Worm (Caenorhabditis elegans) whole organism, late embryonic: ENCODE results near the gene C47E12.10.

Experiments used
- C08G9.2 ChIP-seq: sonication (generic microtip); optimal IDR thresholded peaks from 2 replicates; lab custom pipeline; 2016; ENCODE audit warnings: mild to moderate bottlenecking, missing genetic modification characterization, moderate library complexity, missing compliant biosample characterization
- K02D7.2 ChIP-seq: sonication (generic microtip); optimal IDR thresholded peaks from 2 replicates; lab custom pipeline; 2017; ENCODE audit warnings: mild to moderate bottlenecking, missing genetic modification characterization, missing compliant biosample characterization
- K09A11.1 ChIP-seq: sonication (generic microtip); optimal IDR thresholded peaks from 2 replicates; lab custom pipeline; 2017; ENCODE audit warnings: antibody characterized with exemption, mild to moderate bottlenecking, missing genetic modification characterization, missing compliant biosample characterization; ENCODE audit not compliant: insufficient read depth
- T23F11.4 ChIP-seq: fragments of 200-800 bp; sonication (Bioruptor generic); optimal IDR thresholded peaks from 2 replicates; lab custom pipeline; 2018; ENCODE audit warnings: mild to moderate bottlenecking, missing genetic modification characterization, missing compliant biosample characterization
- ahr-1 ChIP-seq: sonication (generic microtip); optimal IDR thresholded peaks from 2 replicates; lab custom pipeline; 2016; ENCODE audit warnings: missing genetic modification characterization, missing compliant biosample characterization
- ama-1 ChIP-seq: fragments of 150-350 bp; optimal IDR thresholded peaks from 2 replicates; lab custom pipeline; 2014
- ceh-19 ChIP-seq: fragments of 200-800 bp; sonication (Bioruptor generic); optimal IDR thresholded peaks from 2 replicates; lab custom pipeline; 2018; ENCODE audit warnings: mild to moderate bottlenecking, missing genetic modification characterization, missing compliant biosample characterization
- ceh-22 ChIP-seq: sonication (generic microtip); optimal IDR thresholded peaks from 2 replicates; lab custom pipeline; 2017; ENCODE audit warnings: missing biosample characterization, missing genetic modification characterization
- ceh-24 ChIP-seq: sonication (generic microtip); optimal IDR thresholded peaks from 2 replicates; lab custom pipeline; 2016; ENCODE audit warnings: mild to moderate bottlenecking, missing genetic modification characterization, missing compliant biosample characterization
- ceh-31 ChIP-seq: sonication (generic microtip); optimal IDR thresholded peaks from 2 replicates; lab custom pipeline; 2016; ENCODE audit warnings: missing genetic modification characterization, missing compliant biosample characterization
- ceh-45 ChIP-seq: fragments of 200-800 bp; sonication (Bioruptor generic); IDR thresholded peaks from 2 replicates; pipeline ENCODE4 v1.3.6; 2022; ENCODE audit warnings: missing genetic modification reagents, missing genetic modification characterization, missing compliant biosample characterization
- ceh-6 ChIP-seq: fragments of 200-800 bp; sonication (Bioruptor generic); optimal IDR thresholded peaks from 2 replicates; lab custom pipeline; 2018; ENCODE audit warnings: mild to moderate bottlenecking, missing genetic modification characterization, missing compliant biosample characterization
- che-1 ChIP-seq: sonication (generic microtip); optimal IDR thresholded peaks from 2 replicates; lab custom pipeline; 2016; ENCODE audit warnings: mild to moderate bottlenecking, missing genetic modification characterization, missing compliant biosample characterization
- dve-1 ChIP-seq: sonication (generic microtip); optimal IDR thresholded peaks from 2 replicates; lab custom pipeline; 2017; ENCODE audit warnings: antibody characterized with exemption, mild to moderate bottlenecking, missing genetic modification characterization, missing compliant biosample characterization
- elt-2 ChIP-seq: sonication (generic microtip); optimal IDR thresholded peaks from 2 replicates; lab custom pipeline; 2016; ENCODE audit warnings: missing genetic modification reagents, missing genetic modification characterization, missing compliant biosample characterization
- ets-4 ChIP-seq: sonication (generic microtip); optimal IDR thresholded peaks from 2 replicates; lab custom pipeline; 2016; ENCODE audit warnings: missing genetic modification characterization, missing compliant biosample characterization
- fax-1 ChIP-seq: sonication (generic microtip); optimal IDR thresholded peaks from 2 replicates; lab custom pipeline; 2016; ENCODE audit warnings: missing genotype, missing genetic modification characterization, missing compliant biosample characterization
- fkh-6 ChIP-seq: sonication (generic microtip); optimal IDR thresholded peaks from 2 replicates; lab custom pipeline; 2016; ENCODE audit warnings: missing genetic modification characterization, missing compliant biosample characterization
- gmeb-2 ChIP-seq: sonication (generic microtip); optimal IDR thresholded peaks from 2 replicates; lab custom pipeline; 2016; ENCODE audit warnings: missing genetic modification characterization, inconsistent platforms, missing compliant biosample characterization
- hlh-13 ChIP-seq: fragments of 200-800 bp; sonication (Bioruptor generic); optimal IDR thresholded peaks from 2 replicates; lab custom pipeline; 2018; ENCODE audit warnings: mild to moderate bottlenecking, missing genetic modification characterization, missing compliant biosample characterization
- hlh-15 ChIP-seq: sonication (generic microtip); optimal IDR thresholded peaks from 2 replicates; lab custom pipeline; 2016; ENCODE audit warnings: missing genetic modification characterization, missing compliant biosample characterization
- hlh-30 ChIP-seq: sonication (generic microtip); optimal IDR thresholded peaks from 2 replicates; lab custom pipeline; 2017; ENCODE audit warnings: antibody characterized with exemption, missing genetic modification characterization, missing compliant biosample characterization; ENCODE audit not compliant: insufficient read depth
- hlh-8 ChIP-seq: sonication (generic microtip); optimal IDR thresholded peaks from 2 replicates; lab custom pipeline; 2016; ENCODE audit warnings: missing genotype, missing genetic modification characterization, missing compliant biosample characterization
- lim-6 ChIP-seq: sonication (generic microtip); optimal IDR thresholded peaks from 2 replicates; lab custom pipeline; 2016; ENCODE audit warnings: missing genetic modification characterization, missing compliant biosample characterization
- madf-2 ChIP-seq: sonication (generic microtip); optimal IDR thresholded peaks from 2 replicates; lab custom pipeline; 2017; ENCODE audit warnings: missing genetic modification characterization, missing compliant biosample characterization
- nfya-1 ChIP-seq: sonication (generic microtip); optimal IDR thresholded peaks from 2 replicates; lab custom pipeline; 2017; ENCODE audit warnings: missing genetic modification characterization, mild to moderate bottlenecking, missing compliant biosample characterization, antibody characterized with exemption, moderate library complexity
- nhr-232 ChIP-seq: sonication (generic microtip); optimal IDR thresholded peaks from 2 replicates; lab custom pipeline; 2016; ENCODE audit warnings: missing genetic modification characterization, missing compliant biosample characterization
- npax-4 ChIP-seq: sonication (generic microtip); optimal IDR thresholded peaks from 2 replicates; lab custom pipeline; 2016; ENCODE audit warnings: missing genetic modification characterization, missing compliant biosample characterization
- odd-2 ChIP-seq: sonication (generic microtip); optimal IDR thresholded peaks from 2 replicates; lab custom pipeline; 2017; ENCODE audit warnings: antibody characterized with exemption, mild to moderate bottlenecking, missing genetic modification characterization, missing compliant biosample characterization
- pag-3 ChIP-seq: sonication (generic microtip); optimal IDR thresholded peaks from 2 replicates; lab custom pipeline; 2016; ENCODE audit warnings: missing compliant biosample characterization, missing genetic modification characterization, borderline replicate concordance
- pat-9 ChIP-seq: fragments of 200-800 bp; sonication (Bioruptor generic); optimal IDR thresholded peaks from 2 replicates; lab custom pipeline; 2018; ENCODE audit warnings: mild to moderate bottlenecking, missing genetic modification characterization, moderate library complexity, missing compliant biosample characterization
- pha-2 ChIP-seq: sonication (generic microtip); optimal IDR thresholded peaks from 2 replicates; lab custom pipeline; 2017; ENCODE audit warnings: mild to moderate bottlenecking, missing genetic modification characterization, missing compliant biosample characterization
- pha-4 ChIP-seq: fragments of 150-350 bp; optimal IDR thresholded peaks from 2 replicates; lab custom pipeline; 2018; ENCODE audit warnings: missing biosample characterization, missing genetic modification reagents, missing genetic modification characterization
- pqm-1 ChIP-seq: sonication (generic microtip); optimal IDR thresholded peaks from 2 replicates; lab custom pipeline; 2016; ENCODE audit warnings: missing genetic modification characterization, missing compliant biosample characterization
- pros-1 ChIP-seq: fragments of 150-350 bp; optimal IDR thresholded peaks from 2 replicates; lab custom pipeline; 2014; ENCODE audit warnings: missing biosample characterization, missing genetic modification reagents, missing genetic modification characterization
- sdc-2 ChIP-seq: sonication (generic microtip); optimal IDR thresholded peaks from 2 replicates; lab custom pipeline; 2016; ENCODE audit warnings: missing genotype, missing genetic modification characterization, missing compliant biosample characterization
- sox-4 ChIP-seq: sonication (generic microtip); optimal IDR thresholded peaks from 2 replicates; lab custom pipeline; 2017; ENCODE audit warnings: mild to moderate bottlenecking, missing genetic modification characterization, inconsistent platforms, missing compliant biosample characterization
- syd-9 ChIP-seq: sonication (generic microtip); optimal IDR thresholded peaks from 2 replicates; lab custom pipeline; 2016; ENCODE audit warnings: mild to moderate bottlenecking, missing genetic modification characterization, moderate library complexity, missing compliant biosample characterization
- ttx-3 ChIP-seq: sonication (generic microtip); optimal IDR thresholded peaks from 2 replicates; lab custom pipeline; 2016; ENCODE audit warnings: missing genetic modification reagents, missing genetic modification characterization, missing compliant biosample characterization
- unc-42 ChIP-seq: sonication (generic microtip); optimal IDR thresholded peaks from 2 replicates; lab custom pipeline; 2016; ENCODE audit warnings: missing genotype, missing genetic modification characterization, missing compliant biosample characterization
- unc-55 ChIP-seq: sonication (generic microtip); optimal IDR thresholded peaks from 2 replicates; lab custom pipeline; 2017; ENCODE audit warnings: missing biosample characterization, missing genetic modification reagents, missing genetic modification characterization
- unc-86 ChIP-seq: sonication (generic microtip); optimal IDR thresholded peaks from 2 replicates; lab custom pipeline; 2016; ENCODE audit warnings: missing genetic modification characterization, missing compliant biosample characterization

C47E12.10 gene

ce11 chrIV:9994895-9995394 is 22.3 kb downstream of the C47E12.10 start, which contains the start of gene uba-1:
Gene uba-1, minus strand, starts transcription at chrIV:9994945.
- TF ChIP-seq pat-9 (no peak), T23F11.4 (GFP tag; lab: Kevin White, UChicago) (no peak), ceh-45 (GFP tag; lab: Robert Waterston, UW) (no peak), pqm-1 (tag; lab: Kevin White, UChicago) (no peak), unc-86 (no peak), K09A11.1 (tag; lab: Kevin White, UChicago) (no peak), ceh-6 (GFP tag; lab: Kevin White, UChicago) (no peak), pros-1 (tag; lab: Kevin White, UChicago) (no peak), sdc-2 (tag; lab: Kevin White, UChicago) (no peak), gmeb-2 (tag; lab: Kevin White, UChicago) (no peak), syd-9 (no peak), odd-2 (tag; lab: Kevin White, UChicago) (no peak), C08G9.2 (tag; lab: Kevin White, UChicago) (no peak), fkh-6 (tag; lab: Kevin White, UChicago) (no peak), pha-4 (no peak), nfya-1 (tag; lab: Kevin White, UChicago) (no peak), hlh-30 (tag; lab: Kevin White, UChicago) (no peak)

DNA sequence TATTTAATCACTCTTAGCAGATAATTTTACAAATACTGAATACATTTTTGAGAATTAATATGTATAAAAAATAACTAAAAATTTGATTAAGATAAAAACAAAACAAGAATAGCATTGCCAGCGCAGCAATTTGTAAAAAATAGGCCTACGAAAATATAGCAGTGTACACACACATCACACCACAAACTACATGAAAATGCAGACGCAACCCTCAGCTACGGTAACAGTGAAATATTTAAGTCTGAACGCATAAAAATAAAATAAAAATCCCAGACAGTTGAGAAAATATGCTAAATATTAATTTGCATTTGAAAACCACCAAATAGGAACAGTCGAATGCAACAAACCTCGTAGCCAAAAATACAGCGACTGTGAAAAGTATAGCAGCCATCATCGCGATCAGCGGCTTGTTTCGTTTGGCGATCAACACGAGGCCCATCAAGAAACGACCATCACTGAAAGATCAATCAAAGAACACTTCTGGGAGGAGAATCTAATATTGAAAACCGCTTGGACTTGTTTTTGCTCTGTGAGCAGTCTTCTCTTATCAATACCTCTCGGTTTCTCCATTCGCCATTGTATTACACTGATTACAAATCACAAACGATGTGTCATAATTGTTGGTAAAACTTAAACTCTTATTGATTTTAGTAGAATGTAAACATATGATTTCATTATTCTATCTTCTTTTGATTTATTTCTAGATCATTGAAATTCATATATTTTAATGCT is 26.1 kb downstream of the C47E12.10 start, which contains the start of gene pyp-1:
pyp-1 (minus strand) TSS at position 439 of the 732 bp plus-strand sequence.
- TF ChIP-seq elt-2 (tag; lab: Kevin White, UChicago) (peak; percentile 6), ama-1 (lab: Kevin White, UChicago) (no peak)

ce11 chrIV:10001748-10002147 is 29.1 kb downstream of the C47E12.10 start, which contains the start of gene C47E12.3:
Gene C47E12.3, minus strand, starts transcription at chrIV:10001848.
- no peak for TF ChIP-seq fax-1
- no peak for TF ChIP-seq ceh-24 (tag; lab: Kevin White, UChicago)
- no peak for TF ChIP-seq ceh-22 (tag; lab: Kevin White, UChicago)
- TF ChIP-seq ahr-1 = no peak
- no peak for TF ChIP-seq lim-6
- TF ChIP-seq, all 69 proteins: peak for 0

- TF ChIP-seq npax-4 (tag; lab: Kevin White, UChicago) (no peak), unc-42 (no peak), pag-3 (tag; lab: Kevin White, UChicago) (no peak), sox-4 (tag; lab: Kevin White, UChicago) (no peak), C08G9.2 (tag; lab: Kevin White, UChicago) (no peak), che-1 (tag; lab: Kevin White, UChicago) (no peak), fax-1 (no peak), hlh-13 (GFP tag; lab: Kevin White, UChicago) (no peak), ceh-22 (tag; lab: Kevin White, UChicago) (no peak)
Measured at ce11 chrIV:10003372-10003771, 30.8 kb downstream of the C47E12.10 start, which contains the start of the genes C47E12.2 and sars-1. Gene C47E12.2, minus strand, starts transcription at chrIV:10003502. Gene sars-1, plus strand, starts transcription at chrIV:10003726.

- TF ChIP-seq nhr-232 (tag; lab: Kevin White, UChicago) (no peak), nfya-1 (tag; lab: Kevin White, UChicago) (no peak), fax-1 (no peak), ceh-19 (no peak), hlh-8 (no peak), dve-1 (no peak), ceh-31 (tag; lab: Kevin White, UChicago) (no peak), unc-55 (GFP tag; lab: Kevin White, UChicago) (no peak), ttx-3 (tag; lab: Kevin White, UChicago) (no peak), hlh-15 (tag; lab: Kevin White, UChicago) (no peak), madf-2 (tag; lab: Kevin White, UChicago) (no peak), ets-4 (tag; lab: Kevin White, UChicago) (no peak), pha-2 (tag; lab: Kevin White, UChicago) (no peak), fkh-6 (tag; lab: Kevin White, UChicago) (no peak), ceh-24 (tag; lab: Kevin White, UChicago) (no peak), K02D7.2 (tag; lab: Kevin White, UChicago) (no peak)
Measured at ce11 chrIV:10006792-10007191, 34.2 kb downstream of the C47E12.10 start, which contains the start of gene C47E12.13. Gene C47E12.13, minus strand, starts transcription at chrIV:10006892.
